Worm (Caenorhabditis elegans): ENCODE results near the gene ZK470.6.
"Not testable (repeated sequence)": the region's sequence is repeated elsewhere in the genome, so short reads cannot be mapped to it uniquely, and the experiment has no call there.

- TF ChIP-seq ceh-100 (GFP tag; IDR thresholded peaks at IDR 0.05); ztf-28 (GFP tag; IDR thresholded peaks at IDR 0.05); ccch-3 (GFP tag; optimal IDR thresholded peaks at IDR 0.05): not testable (repeated sequence)
Observed at ce11 chrX:4202881-4203280, 25.6 kb upstream of the ZK470.6 start.

Measured in whole organism, young adult.